Fruit fly (Drosophila melanogaster): ENCODE data around the gene CG33177.

Gene CG33177

DNA sequence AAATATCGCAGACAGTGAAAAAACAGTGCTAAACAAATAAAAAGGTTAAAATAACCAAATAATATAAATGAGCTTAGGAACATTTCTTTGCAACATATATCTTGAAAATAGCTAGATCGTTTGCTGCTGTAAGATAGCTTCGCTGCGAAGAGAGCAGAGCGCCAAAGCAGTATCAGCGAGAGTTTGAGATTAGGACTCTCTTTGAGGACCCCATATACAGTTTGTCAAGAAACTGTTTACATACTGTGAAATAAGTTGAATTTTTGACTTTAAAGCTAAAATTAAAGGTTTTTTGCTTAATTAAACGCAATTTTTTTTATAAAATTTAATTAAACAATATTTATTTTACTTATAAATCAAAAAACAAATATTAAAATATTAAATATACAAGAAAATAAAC lies 4.6 kb upstream of the CG33177 start:
- TF ChIP-seq CG14655 (GFP tag; optimal IDR thresholded peaks at IDR 0.05) (no peak), CG34367 (tag; optimal IDR thresholded peaks at IDR 0.05) (no peak), Snoo (tag; optimal IDR thresholded peaks at IDR 0.05) (no peak), EcR (GFP tag; optimal IDR thresholded peaks at IDR 0.05) (no peak), CG32121 (GFP tag; IDR thresholded peaks at IDR 0.05) (no peak)

- TF ChIP-seq CG32121 (GFP tag; IDR thresholded peaks at IDR 0.05) (no peak), Pif1A (GFP tag; optimal IDR thresholded peaks at IDR 0.05) (no peak), CG13204 (GFP tag; optimal IDR thresholded peaks at IDR 0.05) (no peak), CG4496 (GFP tag; IDR thresholded peaks at IDR 0.05) (no peak), CG10348 (GFP tag; IDR thresholded peaks at IDR 0.05) (no peak), CG8159 (tag; optimal IDR thresholded peaks at IDR 0.05) (no peak), CG34367 (tag; optimal IDR thresholded peaks at IDR 0.05) (no peak), fd96Ca (GFP tag; IDR thresholded peaks at IDR 0.05) (no peak), rn (GFP tag; IDR thresholded peaks at IDR 0.05) (no peak), Snoo (tag; optimal IDR thresholded peaks at IDR 0.05) (no peak), gl (tag; optimal IDR thresholded peaks at IDR 0.05) (peak; percentile 29), D1 (tag; optimal IDR thresholded peaks at IDR 0.05) (no peak), CG15710 (tag; optimal IDR thresholded peaks at IDR 0.05) (no peak), Pif1B (GFP tag; optimal IDR thresholded peaks at IDR 0.05) (no peak), CG14655 (GFP tag; optimal IDR thresholded peaks at IDR 0.05) (no peak), Ets98B (GFP tag; IDR thresholded peaks at IDR 0.05) (peak; percentile 26; the same call in 1 of the 2 replicates), CG9948 (tag; optimal IDR thresholded peaks at IDR 0.05) (no peak), CG17806 (tag; optimal IDR thresholded peaks at IDR 0.05) (no peak), EcR (GFP tag; optimal IDR thresholded peaks at IDR 0.05) (no peak), CG12605 (GFP tag; IDR thresholded peaks at IDR 0.05) (peak; percentile 26; the same call in 1 of the 2 replicates), CG8301 (tag; optimal IDR thresholded peaks at IDR 0.05) (no peak)
These were observed 3.5 kb upstream of the CG33177 start for dm6 chrX:15077576-15078136.

dm6 chrX:15078394-15078793 lies 2.8 kb upstream of the CG33177 start:
- TF ChIP-seq gl (tag; optimal IDR thresholded peaks at IDR 0.05) (peak; percentile 46), CG15710 (tag; optimal IDR thresholded peaks at IDR 0.05) (no peak), Pif1A (GFP tag; optimal IDR thresholded peaks at IDR 0.05) (no peak), CG12605 (GFP tag; IDR thresholded peaks at IDR 0.05) (peak; percentile 12; the same call in 1 of the 2 replicates), CG8159 (tag; optimal IDR thresholded peaks at IDR 0.05) (peak; percentile 11)

DNA sequence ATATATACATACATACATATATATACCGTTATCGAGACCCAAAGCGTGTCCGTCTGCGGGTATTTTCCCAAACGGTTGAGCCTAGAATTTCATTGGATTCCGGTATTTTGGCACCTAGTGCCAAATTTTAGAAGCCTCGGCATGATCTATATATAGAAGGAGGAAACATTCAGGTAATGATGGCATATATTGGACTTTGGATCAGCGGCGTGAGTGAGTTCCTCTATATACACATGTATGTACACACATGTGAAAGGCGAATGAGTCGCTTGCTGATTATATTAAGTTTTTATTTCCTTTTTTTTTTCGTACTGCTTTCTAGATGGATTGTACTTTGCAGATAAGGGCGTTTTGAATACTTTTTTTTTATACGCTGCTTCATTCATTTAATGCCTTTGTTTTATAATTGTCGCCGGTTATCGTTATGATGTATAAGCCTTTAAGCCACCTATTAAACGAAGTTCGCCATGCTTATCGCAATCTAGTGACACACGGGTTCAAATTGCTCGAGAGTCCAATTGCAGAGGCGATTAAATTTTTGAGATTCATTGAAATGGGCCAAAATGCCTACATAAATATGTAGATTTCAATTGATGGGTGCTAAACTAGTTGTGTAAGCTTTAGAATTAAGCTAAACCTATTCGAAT lies 1.9 kb upstream of the CG33177 start:
- TF ChIP-seq CG8159 (tag; optimal IDR thresholded peaks at IDR 0.05) (no peak), CG13204 (GFP tag; optimal IDR thresholded peaks at IDR 0.05) (peak; percentile 51), CG14655 (GFP tag; optimal IDR thresholded peaks at IDR 0.05) (peak; percentile 48), gl (tag; optimal IDR thresholded peaks at IDR 0.05) (peak; percentile 57), EcR (GFP tag; optimal IDR thresholded peaks at IDR 0.05) (no peak), CG32121 (GFP tag; IDR thresholded peaks at IDR 0.05) (no peak), Snoo (tag; optimal IDR thresholded peaks at IDR 0.05) (peak; percentile 31), CG4496 (GFP tag; IDR thresholded peaks at IDR 0.05) (no peak), Pif1A (GFP tag; optimal IDR thresholded peaks at IDR 0.05) (peak; percentile 18), CG12605 (GFP tag; IDR thresholded peaks at IDR 0.05) (no peak), Pif1B (GFP tag; optimal IDR thresholded peaks at IDR 0.05) (peak; percentile 40), Ets98B (GFP tag; IDR thresholded peaks at IDR 0.05) (0 out of 2 replicates have a peak, but pooled peaks have one; percentile 9), CG34367 (tag; optimal IDR thresholded peaks at IDR 0.05) (no peak)

DNA sequence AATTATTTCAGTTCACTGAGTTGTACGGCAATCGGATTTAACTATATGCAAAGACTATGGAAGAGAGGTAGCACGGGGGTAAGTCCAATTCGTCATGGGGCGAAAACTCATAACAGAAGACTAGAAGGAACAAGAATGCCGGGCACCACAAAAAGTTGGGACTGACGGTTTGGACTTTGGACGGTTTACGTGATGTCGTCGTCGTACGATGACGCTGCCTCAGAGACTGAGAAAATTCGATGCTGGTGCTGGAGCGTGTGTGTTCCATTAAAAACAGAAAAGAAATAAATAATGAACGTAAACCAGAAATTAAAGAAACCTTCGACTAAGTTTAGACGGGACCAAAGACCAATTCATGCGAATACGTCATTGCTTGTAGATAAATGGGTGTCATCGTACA lies 1.2 kb upstream of the CG33177 start:
- TF ChIP-seq CG8301 (tag; optimal IDR thresholded peaks at IDR 0.05) (peak; percentile 14), Pif1B (GFP tag; optimal IDR thresholded peaks at IDR 0.05) (peak; percentile 25), CG4496 (GFP tag; IDR thresholded peaks at IDR 0.05) (peak; percentile 50; the same call in 2 of the 3 replicates), CG12605 (GFP tag; IDR thresholded peaks at IDR 0.05) (peak; percentile 62), CG15710 (tag; optimal IDR thresholded peaks at IDR 0.05) (peak; percentile 24), EcR (GFP tag; optimal IDR thresholded peaks at IDR 0.05) (no peak), CG8159 (tag; optimal IDR thresholded peaks at IDR 0.05) (no peak), CG13204 (GFP tag; optimal IDR thresholded peaks at IDR 0.05) (peak; percentile 67), Pif1A (GFP tag; optimal IDR thresholded peaks at IDR 0.05) (peak; percentile 13), CG34367 (tag; optimal IDR thresholded peaks at IDR 0.05) (peak; percentile 26), gl (tag; optimal IDR thresholded peaks at IDR 0.05) (peak; percentile 66)

dm6 chrX:15082681-15083080 lies 1.5 kb downstream of the CG33177 start, which contains the start of gene CG33178:
CG33178 (plus strand) TSS chrX:15082827.
- no peak for TF ChIP-seq Snoo (tag; optimal IDR thresholded peaks at IDR 0.05)
- no peak for TF ChIP-seq CG9948 (tag; optimal IDR thresholded peaks at IDR 0.05)
- 0 out of 3 replicates have a peak, but pooled peaks have one; percentile 39 for TF ChIP-seq CG4496 (GFP tag; IDR thresholded peaks at IDR 0.05)

Measured in whole organism, pupa.